Worm (Caenorhabditis elegans): Measurements from ENCODE around the gene C01G5.4.

DNA sequence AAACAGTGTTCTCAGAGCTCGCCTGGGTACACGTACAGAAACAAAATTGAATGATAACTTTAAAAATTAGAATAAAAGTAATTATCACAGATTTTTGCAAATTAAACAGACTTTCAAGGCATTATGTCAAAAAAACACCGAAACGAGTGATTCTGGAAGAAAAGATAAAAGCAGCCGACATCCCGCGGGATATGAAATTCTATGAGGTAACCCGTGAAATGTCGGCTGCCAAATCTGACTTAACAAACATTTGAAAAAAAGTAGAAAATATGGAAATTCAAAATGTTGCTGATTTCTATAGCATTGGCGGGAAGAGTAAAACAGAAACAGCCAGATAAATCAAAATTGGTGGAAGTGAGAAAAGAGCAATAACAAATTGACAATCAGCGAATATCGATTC lies 34.1 kb downstream of the C01G5.4 start:
- TF ChIP-seq skn-1 (tag; optimal IDR thresholded peaks at IDR 0.05) (no peak), nhr-237 (tag; optimal IDR thresholded peaks at IDR 0.05) (no peak), nhr-12 (tag; optimal IDR thresholded peaks at IDR 0.05) (no peak), nhr-76 (tag; optimal IDR thresholded peaks at IDR 0.05) (no peak), mdl-1 (tag; optimal IDR thresholded peaks at IDR 0.05) (no peak), snpc-4 (tag; optimal IDR thresholded peaks at IDR 0.05) (peak; percentile 44), ztf-4 (tag; optimal IDR thresholded peaks at IDR 0.05) (no peak), unc-39 (tag; optimal IDR thresholded peaks at IDR 0.05) (no peak), pha-4 (tag; optimal IDR thresholded peaks at IDR 0.05) (no peak), elt-2 (tag; optimal IDR thresholded peaks at IDR 0.05) (no peak), ceh-82 (tag; optimal IDR thresholded peaks at IDR 0.05) (no peak)

Data from whole organism, L3 larva.